Worm (Caenorhabditis elegans) whole organism, mixed stage, embryonic: ENCODE measurements around the gene srbc-42.

Experiments used
- cnd-1 ChIP-seq: fragments of 200-800 bp; sonication (Bioruptor generic); optimal IDR thresholded peaks from 2 replicates; lab custom pipeline; 2018; ENCODE audit warnings: mild to moderate bottlenecking, missing genetic modification characterization, missing compliant biosample characterization
- lsy-2 ChIP-seq: fragments of 150-350 bp; optimal IDR thresholded peaks from 2 replicates; lab custom pipeline; 2014; ENCODE audit warnings: missing biosample characterization, missing genetic modification characterization
- mab-5 ChIP-seq: fragments of 150-350 bp; optimal IDR thresholded peaks from 2 replicates; lab custom pipeline; 2014; ENCODE audit warnings: missing biosample characterization, missing genetic modification characterization
- nhr-28 ChIP-seq: fragments of 150-350 bp; optimal IDR thresholded peaks from 2 replicates; lab custom pipeline; 2014; ENCODE audit warnings: missing biosample characterization, missing genetic modification characterization
- sptf-1 ChIP-seq: sonication (generic microtip); optimal IDR thresholded peaks from 2 replicates; lab custom pipeline; 2017; ENCODE audit warnings: mild to moderate bottlenecking, missing genetic modification characterization, moderate library complexity, missing compliant biosample characterization
- unc-120 ChIP-seq: sonication (generic microtip); optimal IDR thresholded peaks from 2 replicates; lab custom pipeline; 2017; ENCODE audit warnings: missing genetic modification characterization, missing compliant biosample characterization; ENCODE audit not compliant: poor library complexity, severe bottlenecking

The srbc-42 gene

DNA sequence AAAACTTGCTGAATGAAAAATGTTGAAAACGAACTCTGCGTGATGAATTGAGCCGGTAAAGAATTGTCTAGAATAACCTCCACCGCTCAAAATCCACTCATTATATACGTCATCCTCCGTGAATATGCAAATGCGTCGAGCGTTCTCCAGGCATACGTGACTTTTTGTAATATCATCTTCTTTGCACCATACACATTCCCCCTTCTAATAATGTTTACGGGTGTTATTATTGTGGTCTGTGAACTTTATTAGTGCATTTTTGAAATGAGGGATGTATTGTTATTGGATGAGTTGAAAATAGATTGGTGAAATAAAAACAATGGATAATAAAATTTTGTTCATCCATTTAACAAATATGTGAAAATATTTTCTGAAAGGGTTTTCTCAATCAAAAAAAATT lies 51.1 kb downstream of the srbc-42 start, which contains the start of gene F22F7.7:
Gene F22F7.7 (minus strand): TSS at position 125 of the 400 bp plus-strand sequence.
- TF ChIP-seq unc-120 (tag; lab: Kevin White, UChicago) (no peak), nhr-28 (tag; lab: Kevin White, UChicago) (no peak), cnd-1 (tag; lab: Kevin White, UChicago) (no peak), mab-5 (tag; lab: Kevin White, UChicago) (no peak), sptf-1 (tag; lab: Kevin White, UChicago) (no peak), lsy-2 (no peak)
